Fruit fly (Drosophila melanogaster) Kc167 (cell line): ENCODE data around the gene CG17475.

Experiments
- Myc ChIP-seq: fragments of >200 bp; optimal IDR thresholded peaks from 2 replicates; lab custom pipeline; 2017; ENCODE audit warnings: missing external identifiers
- Sin3A ChIP-seq: fragments of >200 bp; optimal IDR thresholded peaks from 2 replicates; lab custom pipeline; 2018; ENCODE audit warnings: missing external identifiers
- h ChIP-seq: fragments of >200 bp; optimal IDR thresholded peaks from 3 replicates; lab custom pipeline; 2018; ENCODE audit warnings: missing external identifiers
- insv ChIP-seq: fragments of >200 bp; optimal IDR thresholded peaks from 3 replicates; lab custom pipeline; 2018; ENCODE audit warnings: missing external identifiers
- psq ChIP-seq: fragments of >200 bp; optimal IDR thresholded peaks from 2 replicates; lab custom pipeline; 2017; ENCODE audit warnings: missing external identifiers
- ttk ChIP-seq: sonication (Bioruptor generic); optimal IDR thresholded peaks from 2 replicates; lab custom pipeline; 2017; ENCODE audit warnings: missing external identifiers

The CG17475 gene

dm6 chr3R:17130326-17130725 is at the start of gene CG17475:
CG17475 (minus strand) TSS chr3R:17130426.
- TF ChIP-seq insv (lab: Kevin White, UChicago), result no peak
- no peak for TF ChIP-seq psq (lab: Kevin White, UChicago)
- no peak for TF ChIP-seq ttk (lab: Kevin White, UChicago)
- TF ChIP-seq h, result no peak
- TF ChIP-seq Sin3A (lab: Kevin White, UChicago), result no peak
- no peak for TF ChIP-seq Myc (lab: Kevin White, UChicago)

dm6 chr3R:17178140-17178539 is 47.9 kb upstream of the CG17475 start:
- TF ChIP-seq insv (lab: Kevin White, UChicago), result no peak
- TF ChIP-seq Myc (lab: Kevin White, UChicago), result no peak
- no peak for TF ChIP-seq ttk (lab: Kevin White, UChicago)
- no peak for TF ChIP-seq h
- TF ChIP-seq Sin3A (lab: Kevin White, UChicago), result no peak
- TF ChIP-seq psq (lab: Kevin White, UChicago), result no peak

dm6 chr3R:17151376-17152026 is 21.3 kb upstream of the CG17475 start, which contains the start of gene CG5292:
CG5292 (plus strand) TSS chr3R:17151861.
- TF ChIP-seq h (no peak), Sin3A (lab: Kevin White, UChicago) (no peak)

- TF ChIP-seq psq (lab: Kevin White, UChicago) (no peak), Myc (lab: Kevin White, UChicago) (no peak), insv (lab: Kevin White, UChicago) (no peak), ttk (lab: Kevin White, UChicago) (no peak), Sin3A (lab: Kevin White, UChicago) (no peak)
Measured at dm6 chr3R:17150287-17150686, 20.1 kb upstream of the CG17475 start, which contains the start of gene Smug. Smug (plus strand) TSS chr3R:17150587.

- TF ChIP-seq ttk (lab: Kevin White, UChicago) (no peak), psq (lab: Kevin White, UChicago) (no peak), Myc (lab: Kevin White, UChicago) (no peak), Sin3A (lab: Kevin White, UChicago) (no peak), insv (lab: Kevin White, UChicago) (no peak), h (no peak)
Measured at dm6 chr3R:17149080-17149746, 19.0 kb upstream of the CG17475 start, which contains the start of the genes m-cup and Det. m-cup (minus strand) TSS chr3R:17149412. Det (plus strand) TSS chr3R:17149667.

dm6 chr3R:17147647-17148244 is 17.5 kb upstream of the CG17475 start:
- TF ChIP-seq Sin3A (lab: Kevin White, UChicago), result no peak
- TF ChIP-seq Myc (lab: Kevin White, UChicago), result no peak
- no peak for TF ChIP-seq h

dm6 chr3R:17142304-17142703 is 12.1 kb upstream of the CG17475 start, which contains the start of gene TwdlW:
TwdlW (minus strand) TSS chr3R:17142404.
- TF ChIP-seq Myc (lab: Kevin White, UChicago), result no peak
- no peak for TF ChIP-seq psq (lab: Kevin White, UChicago)
- no peak for TF ChIP-seq insv (lab: Kevin White, UChicago)
- TF ChIP-seq ttk (lab: Kevin White, UChicago), result no peak
- no peak for TF ChIP-seq Sin3A (lab: Kevin White, UChicago)
- TF ChIP-seq h, result no peak

dm6 chr3R:17138699-17139098 is 8.5 kb upstream of the CG17475 start, which contains the start of gene CG5265:
CG5265 (plus strand) TSS chr3R:17138999.
- no peak for TF ChIP-seq h
- no peak for TF ChIP-seq Sin3A (lab: Kevin White, UChicago)
- no peak for TF ChIP-seq ttk (lab: Kevin White, UChicago)
- TF ChIP-seq psq (lab: Kevin White, UChicago), result no peak
- TF ChIP-seq insv (lab: Kevin White, UChicago), result no peak
- no peak for TF ChIP-seq Myc (lab: Kevin White, UChicago)

dm6 chr3R:17137593-17137992 is 7.4 kb upstream of the CG17475 start, which contains the start of gene CG5255:
CG5255 (plus strand) TSS chr3R:17137893.
- TF ChIP-seq insv (lab: Kevin White, UChicago) (no peak), Sin3A (lab: Kevin White, UChicago) (no peak), h (no peak), psq (lab: Kevin White, UChicago) (no peak), Myc (lab: Kevin White, UChicago) (no peak), ttk (lab: Kevin White, UChicago) (no peak)

- TF ChIP-seq insv (lab: Kevin White, UChicago), result no peak
- no peak for TF ChIP-seq ttk (lab: Kevin White, UChicago)
- TF ChIP-seq Myc (lab: Kevin White, UChicago), result no peak
- no peak for TF ChIP-seq h
- no peak for TF ChIP-seq psq (lab: Kevin White, UChicago)
- no peak for TF ChIP-seq Sin3A (lab: Kevin White, UChicago)
Measured at dm6 chr3R:17135747-17136146, 5.5 kb upstream of the CG17475 start, which contains the start of gene CG5246. CG5246 (plus strand) TSS chr3R:17136111.

dm6 chr3R:17133897-17134296 is 3.7 kb upstream of the CG17475 start, which contains the start of gene CG31267:
CG31267 (plus strand) TSS chr3R:17134197.
- no peak for TF ChIP-seq Sin3A (lab: Kevin White, UChicago)
- TF ChIP-seq h, result no peak
- TF ChIP-seq Myc (lab: Kevin White, UChicago), result no peak
- no peak for TF ChIP-seq insv (lab: Kevin White, UChicago)
- no peak for TF ChIP-seq ttk (lab: Kevin White, UChicago)
- no peak for TF ChIP-seq psq (lab: Kevin White, UChicago)
